Fruit fly (Drosophila melanogaster) whole organism, prepupa: Measurements from ENCODE around the gene ncm.

ENCODE experiments used
- CG10631 ChIP-seq: fragments of 200-800 bp; sonication (Bioruptor generic); optimal IDR thresholded peaks from 2 replicates; lab custom pipeline; 2016; ENCODE audit warnings: missing biosample characterization, missing genetic modification characterization
- CG11294 ChIP-seq: fragments of 200-800 bp; sonication (Bioruptor generic); IDR thresholded peaks from 2 replicates; pipeline ENCODE4 v1.3.6; 2022; ENCODE audit warnings: missing biosample characterization, missing genetic modification characterization
- CG1621 ChIP-seq: fragments of 200-800 bp; sonication (Bioruptor generic); optimal IDR thresholded peaks from 3 replicates; lab custom pipeline; 2018; ENCODE audit warnings: missing biosample characterization, mild to moderate bottlenecking, missing genetic modification characterization
- CG16779 ChIP-seq: fragments of 200-800 bp; sonication (Bioruptor generic); optimal IDR thresholded peaks from 3 replicates; lab custom pipeline; 2017; ENCODE audit warnings: missing biosample characterization, mild to moderate bottlenecking, missing genetic modification characterization
- CG3032 ChIP-seq: fragments of 200-800 bp; optimal IDR thresholded peaks from 2 replicates; lab custom pipeline; 2019; ENCODE audit warnings: missing biosample characterization, mild to moderate bottlenecking, missing genetic modification characterization, moderate library complexity
- CG34406 ChIP-seq: fragments of 200-800 bp; sonication (Bioruptor generic); optimal IDR thresholded peaks from 3 replicates; lab custom pipeline; 2016; ENCODE audit warnings: missing biosample characterization, missing genetic modification characterization
- CG6163 ChIP-seq: fragments of 200-800 bp; sonication (Bioruptor generic); IDR thresholded peaks from 3 replicates; pipeline ENCODE4 v1.3.6; 2022; ENCODE audit warnings: missing biosample characterization, missing genetic modification characterization
- CG6276 ChIP-seq: fragments of 200-800 bp; sonication (Bioruptor generic); optimal IDR thresholded peaks from 2 replicates; lab custom pipeline; 2017; ENCODE audit warnings: missing biosample characterization, mild to moderate bottlenecking, missing genetic modification characterization
- CG6792 ChIP-seq: fragments of 200-800 bp; sonication (Bioruptor generic); optimal IDR thresholded peaks from 3 replicates; lab custom pipeline; 2016; ENCODE audit warnings: missing biosample characterization, missing genetic modification characterization
- CG6808 ChIP-seq: fragments of 200-800 bp; sonication (Bioruptor generic); optimal IDR thresholded peaks from 3 replicates; lab custom pipeline; 2017; ENCODE audit warnings: missing biosample characterization, missing genetic modification characterization, mild to moderate bottlenecking, moderate library complexity, missing genetic modification reagents
- CG8119 ChIP-seq: fragments of 200-800 bp; sonication (Bioruptor generic); IDR thresholded peaks from 3 replicates; pipeline ENCODE4 v1.3.6; 2022; ENCODE audit warnings: missing biosample characterization, missing genetic modification characterization
- CG9139 ChIP-seq: fragments of 200-800 bp; sonication (Bioruptor generic); optimal IDR thresholded peaks from 3 replicates; lab custom pipeline; 2017; ENCODE audit warnings: missing biosample characterization, mild to moderate bottlenecking, missing genetic modification characterization
- Eip78C ChIP-seq: fragments of 200-800 bp; sonication (Bioruptor generic); peaks from one replicate; lab custom pipeline; 2016; ENCODE audit warnings: missing biosample characterization, missing genetic modification characterization
- Eip93F ChIP-seq: fragments of 200-800 bp; sonication (Bioruptor generic); optimal IDR thresholded peaks from 2 replicates; lab custom pipeline; 2016; ENCODE audit warnings: missing biosample characterization, mild to moderate bottlenecking, missing genetic modification characterization
- Ets96B ChIP-seq: fragments of 200-800 bp; optimal IDR thresholded peaks from 2 replicates; lab custom pipeline; 2019; ENCODE audit warnings: missing biosample characterization, mild to moderate bottlenecking, missing genetic modification characterization, moderate library complexity
- Gug ChIP-seq: fragments of 200-800 bp; sonication (Bioruptor generic); IDR thresholded peaks from 2 replicates; pipeline ENCODE4 v1.3.6; 2022; ENCODE audit warnings: missing biosample characterization, missing genetic modification characterization
- Hr39 ChIP-seq: fragments of 200-800 bp; sonication (Bioruptor generic); optimal IDR thresholded peaks from 2 replicates; lab custom pipeline; 2016; ENCODE audit warnings: missing biosample characterization, missing genetic modification characterization
- Lpt ChIP-seq: fragments of 200-800 bp; sonication (Bioruptor generic); optimal IDR thresholded peaks from 3 replicates; lab custom pipeline; 2016; ENCODE audit warnings: missing biosample characterization, missing genetic modification characterization
- Met ChIP-seq: fragments of 200-800 bp; sonication (Bioruptor generic); optimal IDR thresholded peaks from 3 replicates; lab custom pipeline; 2016; ENCODE audit warnings: missing biosample characterization, missing genetic modification characterization
- Smox ChIP-seq: fragments of 200-800 bp; sonication (Bioruptor generic); optimal IDR thresholded peaks from 3 replicates; lab custom pipeline; 2016; ENCODE audit warnings: missing biosample characterization, missing genetic modification characterization
- Sox102F ChIP-seq: fragments of 200-800 bp; sonication (Bioruptor generic); optimal IDR thresholded peaks from 2 replicates; lab custom pipeline; 2016; ENCODE audit warnings: missing biosample characterization, mild to moderate bottlenecking, missing genetic modification characterization
- Sox14 ChIP-seq: fragments of 200-800 bp; sonication (Bioruptor generic); optimal IDR thresholded peaks from 3 replicates; lab custom pipeline; 2016; ENCODE audit warnings: missing biosample characterization, missing genetic modification characterization
- Sox15 ChIP-seq: fragments of 200-800 bp; sonication (Bioruptor generic); optimal IDR thresholded peaks from 3 replicates; lab custom pipeline; 2016; ENCODE audit warnings: missing biosample characterization, missing genetic modification characterization
- acj6 ChIP-seq: fragments of 200-800 bp; sonication (Bioruptor generic); optimal IDR thresholded peaks from 3 replicates; lab custom pipeline; 2016; ENCODE audit warnings: missing biosample characterization, missing genetic modification characterization
- cyc ChIP-seq: fragments of 200-800 bp; sonication (Bioruptor generic); optimal IDR thresholded peaks from 3 replicates; lab custom pipeline; 2016; ENCODE audit warnings: missing biosample characterization, missing genetic modification characterization
- dac ChIP-seq: fragments of 200-800 bp; sonication (Bioruptor generic); optimal IDR thresholded peaks from 2 replicates; lab custom pipeline; 2017; ENCODE audit warnings: missing biosample characterization, mild to moderate bottlenecking, missing genetic modification characterization
- dsx ChIP-seq: fragments of 200-800 bp; optimal IDR thresholded peaks from 3 replicates; lab custom pipeline; 2019; ENCODE audit warnings: missing biosample characterization, mild to moderate bottlenecking, missing genetic modification characterization, moderate library complexity; ENCODE audit not compliant: poor library complexity, severe bottlenecking
- esn ChIP-seq: fragments of 200-800 bp; sonication (Bioruptor generic); optimal IDR thresholded peaks from 2 replicates; lab custom pipeline; 2016; ENCODE audit warnings: missing biosample characterization, mild to moderate bottlenecking, missing genetic modification characterization, moderate library complexity
- fkh ChIP-seq: fragments of 200-800 bp; sonication (Bioruptor generic); optimal IDR thresholded peaks from 3 replicates; lab custom pipeline; 2017; ENCODE audit warnings: missing biosample characterization, mild to moderate bottlenecking, missing genetic modification characterization, moderate library complexity
- lz ChIP-seq: fragments of 200-800 bp; sonication (Bioruptor generic); optimal IDR thresholded peaks from 3 replicates; lab custom pipeline; 2016; ENCODE audit warnings: missing biosample characterization, missing genetic modification characterization
- pdm3 ChIP-seq: fragments of 200-800 bp; sonication (Bioruptor generic); optimal IDR thresholded peaks from 3 replicates; lab custom pipeline; 2016; ENCODE audit warnings: missing biosample characterization, missing genetic modification characterization
- salr ChIP-seq, 2 experiments: fragments of 200-800 bp; sonication (Bioruptor generic); optimal IDR thresholded peaks; 3 replicates each; lab custom pipeline; 2016 to 2018; ENCODE audit warnings: missing biosample characterization in 2 of 2, missing genetic modification characterization in 2 of 2, mild to moderate bottlenecking in 1 of 2
- spab ChIP-seq: fragments of 200-800 bp; sonication (Bioruptor generic); optimal IDR thresholded peaks from 2 replicates; lab custom pipeline; 2017; ENCODE audit warnings: missing biosample characterization, mild to moderate bottlenecking, missing genetic modification characterization, missing genetic modification reagents
- ss ChIP-seq, 2 experiments: fragments of 200-800 bp; sonication (Bioruptor generic); optimal IDR thresholded peaks; 2 replicates in 1 of 2; 3 replicates in 1 of 2; lab custom pipeline; 2017 to 2018; ENCODE audit warnings: mild to moderate bottlenecking in 2 of 2, missing biosample characterization in 2 of 2, missing genetic modification characterization in 2 of 2, moderate library complexity in 1 of 2
- svp ChIP-seq: fragments of 200-800 bp; sonication (Bioruptor generic); peaks from one replicate; lab custom pipeline; 2016; ENCODE audit warnings: missing biosample characterization, missing genetic modification characterization
- vri ChIP-seq: fragments of 200-800 bp; sonication (Bioruptor generic); optimal IDR thresholded peaks from 3 replicates; lab custom pipeline; 2016; ENCODE audit warnings: missing biosample characterization, mild to moderate bottlenecking, missing genetic modification characterization

The ncm gene

DNA sequence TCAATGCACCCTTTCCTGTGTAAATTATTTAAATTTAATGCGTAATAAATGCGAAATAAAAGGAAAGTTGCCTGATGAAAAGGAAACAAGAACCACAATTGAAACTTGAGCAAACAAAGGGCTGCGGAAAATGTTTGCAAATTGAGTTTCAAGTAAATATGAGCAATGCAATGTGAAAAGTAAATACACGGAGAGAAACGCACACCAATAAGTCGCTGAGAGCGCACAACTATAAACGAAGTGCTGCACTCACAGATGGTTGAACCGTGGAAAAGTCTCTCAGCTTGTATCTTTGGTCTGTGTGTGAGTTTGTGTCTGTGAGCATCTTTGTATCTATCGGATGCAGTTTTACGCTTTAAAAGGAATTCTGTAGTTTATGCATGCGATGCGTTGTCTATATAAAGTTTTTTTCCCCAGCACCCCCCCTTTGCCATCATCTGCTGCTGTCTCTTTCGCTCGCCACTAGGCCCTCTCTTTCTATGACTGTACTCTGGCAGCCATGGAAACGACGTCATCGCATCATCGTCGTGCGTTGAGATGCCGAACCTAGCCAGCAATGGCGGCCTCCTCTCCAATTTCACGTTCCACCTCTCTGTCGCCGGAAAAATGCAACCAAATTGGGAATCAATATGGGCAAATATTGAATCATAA is 11.1 kb upstream of the ncm start (continued):
- no peak for TF ChIP-seq lz (GFP tag; lab: Kevin White, UChicago)
- TF ChIP-seq Hr39 (GFP tag; lab: Kevin White, UChicago): no peak
- peak; percentile 41 for TF ChIP-seq pdm3 (GFP tag; lab: Kevin White, UChicago)
- peak; percentile 86 for TF ChIP-seq Lpt (GFP tag; lab: Kevin White, UChicago)
- TF ChIP-seq Sox102F (GFP tag; lab: Kevin White, UChicago): no peak
- peak; percentile 8 for TF ChIP-seq CG6792 (GFP tag; lab: Kevin White, UChicago)
- no peak for TF ChIP-seq vri (GFP tag; lab: Kevin White, UChicago)
- TF ChIP-seq acj6 (GFP tag; lab: Kevin White, UChicago): peak; percentile 44
- TF ChIP-seq CG16779: peak; percentile 57
- TF ChIP-seq esn (GFP tag; lab: Kevin White, UChicago): no peak
- no peak for TF ChIP-seq Sox15 (GFP tag; lab: Kevin White, UChicago)
- TF ChIP-seq svp (GFP tag; lab: Kevin White, UChicago): no peak
- peak; percentile 25 for TF ChIP-seq CG6276 (GFP tag; lab: Kevin White, UChicago)
- peak in 1 of 2 experiments; percentile 40 for TF ChIP-seq salr (GFP tag; optimal IDR thresholded peaks at IDR 0.05; lab: Kevin White, UChicago)
- no peak for TF ChIP-seq dac (GFP tag; lab: Kevin White, UChicago)
- no peak for TF ChIP-seq Eip93F (GFP tag; lab: Kevin White, UChicago)
- TF ChIP-seq Smox (GFP tag; lab: Kevin White, UChicago): no peak
- TF ChIP-seq ss (GFP tag; optimal IDR thresholded peaks at IDR 0.05; lab: Kevin White, UChicago): peak; percentile 72 to 77
- TF ChIP-seq Gug: 0 out of 2 replicates have a peak, but pooled peaks have one; percentile 34
- peak; percentile 7 for TF ChIP-seq CG10631 (GFP tag; lab: Kevin White, UChicago)
- peak; percentile 54 for TF ChIP-seq CG1621 (tag; lab: Kevin White, UChicago)
- TF ChIP-seq CG3032: peak; percentile 36
- TF ChIP-seq cyc: no peak
- TF ChIP-seq CG8119: peak; percentile 69; the same call in 2 of the 3 replicates
- TF ChIP-seq Eip78C (GFP tag; lab: Kevin White, UChicago): peak; percentile 78
- TF ChIP-seq CG6163 (GFP tag; lab: Robert Waterston, UW): peak; percentile 69; the same call in 1 of the 3 replicates
- TF ChIP-seq CG11294 (GFP tag; lab: Robert Waterston, UW): peak; percentile 24; the same call in 1 of the 2 replicates
- no peak for TF ChIP-seq fkh (GFP tag; lab: Kevin White, UChicago)
- TF ChIP-seq Sox14 (GFP tag; lab: Kevin White, UChicago): peak; percentile 35
- TF ChIP-seq dsx: peak; percentile 63
- TF ChIP-seq Met (GFP tag; lab: Kevin White, UChicago): peak; percentile 26
- TF ChIP-seq Ets96B (tag; lab: Kevin White, UChicago): peak; percentile 23

DNA sequence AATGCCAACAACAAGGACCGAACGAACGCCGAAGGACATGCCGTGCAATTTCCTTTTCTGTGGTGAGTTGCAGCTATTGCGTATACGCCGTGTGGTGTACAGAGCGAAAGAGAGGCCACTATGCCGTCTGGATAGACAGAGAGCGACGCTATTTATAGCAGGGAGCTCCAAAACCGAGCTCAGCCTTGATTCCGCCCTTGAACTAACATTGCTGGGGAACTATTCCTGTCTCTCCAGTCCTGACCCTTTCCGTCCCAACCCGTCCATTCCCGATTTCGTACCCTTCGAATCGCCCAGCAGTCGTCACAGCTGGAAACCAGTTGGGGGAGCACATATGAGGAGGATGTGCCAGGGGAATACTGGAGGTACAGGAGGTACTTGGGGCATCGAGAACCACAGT is 9.8 kb upstream of the ncm start:
- no peak for TF ChIP-seq CG10631 (GFP tag; lab: Kevin White, UChicago)
- peak; percentile 67 for TF ChIP-seq Eip78C (GFP tag; lab: Kevin White, UChicago)
- peak; percentile 22 for TF ChIP-seq dsx
- peak; percentile 44 for TF ChIP-seq CG9139
- no peak for TF ChIP-seq CG34406 (GFP tag; lab: Kevin White, UChicago)
- peak; percentile 37; the same call in 1 of the 3 replicates for TF ChIP-seq CG6163 (GFP tag; lab: Robert Waterston, UW)
- TF ChIP-seq Lpt (GFP tag; lab: Kevin White, UChicago): peak; percentile 6
- TF ChIP-seq acj6 (GFP tag; lab: Kevin White, UChicago): no peak
- TF ChIP-seq Smox (GFP tag; lab: Kevin White, UChicago): no peak
- TF ChIP-seq pdm3 (GFP tag; lab: Kevin White, UChicago): no peak
- TF ChIP-seq CG6792 (GFP tag; lab: Kevin White, UChicago): no peak
- TF ChIP-seq ss (GFP tag; optimal IDR thresholded peaks at IDR 0.05; lab: Kevin White, UChicago): peak; percentile 53 to 59
- peak; percentile 49 for TF ChIP-seq CG1621 (tag; lab: Kevin White, UChicago)
- TF ChIP-seq spab: no peak
- TF ChIP-seq CG6808: peak; percentile 36
